Fruit fly (Drosophila melanogaster) whole organism, wandering third instar larva: ENCODE measurements around the gene pasi2.
A peak's percentile ranks its signal among the peaks of the same experiment; 100 is the strongest.

Source experiments
- Abd-B ChIP-seq: fragments of >200 bp; optimal IDR thresholded peaks from 2 replicates; lab custom pipeline; 2017; ENCODE audit warnings: missing biosample characterization, missing genetic modification characterization
- CG32264 ChIP-seq: fragments of 200-800 bp; sonication (Bioruptor generic); optimal IDR thresholded peaks from 2 replicates; lab custom pipeline; 2016; ENCODE audit warnings: missing biosample characterization, missing genetic modification characterization
- CG9705 ChIP-seq: fragments of 200-800 bp; sonication (Bioruptor generic); optimal IDR thresholded peaks from 2 replicates; lab custom pipeline; 2018; ENCODE audit warnings: missing biosample characterization, mild to moderate bottlenecking, missing genetic modification characterization
- CrebA ChIP-seq: fragments of 200-800 bp; sonication (Bioruptor generic); optimal IDR thresholded peaks from 2 replicates; lab custom pipeline; 2016; ENCODE audit warnings: missing biosample characterization, mild to moderate bottlenecking, missing genetic modification characterization, borderline replicate concordance
- Dfd ChIP-seq: fragments of >200 bp; optimal IDR thresholded peaks from 2 replicates; lab custom pipeline; 2017; ENCODE audit warnings: missing biosample characterization, missing genetic modification characterization
- Dif ChIP-seq: fragments of 200-275, 200-300 bp; sonication (Bioruptor generic); optimal IDR thresholded peaks from 2 replicates; lab custom pipeline; 2018; ENCODE audit warnings: missing biosample characterization, missing genetic modification characterization; ENCODE audit not compliant: partially characterized antibody
- GATAd ChIP-seq: sonication (Bioruptor generic); optimal IDR thresholded peaks from 2 replicates; lab custom pipeline; 2016; ENCODE audit warnings: missing biosample characterization, missing genetic modification characterization
- HLH106 ChIP-seq: fragments of 200-800 bp; optimal IDR thresholded peaks from 3 replicates; lab custom pipeline; 2019; ENCODE audit warnings: missing biosample characterization, mild to moderate bottlenecking, missing genetic modification characterization, moderate library complexity
- Hnf4 ChIP-seq: fragments of 200-800 bp; sonication (Bioruptor generic); optimal IDR thresholded peaks from 2 replicates; lab custom pipeline; 2016; ENCODE audit warnings: missing biosample characterization, mild to moderate bottlenecking, missing genetic modification characterization
- Hr78 ChIP-seq: fragments of >200 bp; optimal IDR thresholded peaks from 2 replicates; lab custom pipeline; 2017; ENCODE audit warnings: missing biosample characterization, missing genetic modification characterization
- Hr83 ChIP-seq: fragments of 200-300 bp; sonication (Bioruptor generic); optimal IDR thresholded peaks from 2 replicates; lab custom pipeline; 2016; ENCODE audit warnings: missing biosample characterization, mild to moderate bottlenecking, missing genetic modification characterization, moderate library complexity; ENCODE audit not compliant: poor library complexity, severe bottlenecking
- Jra ChIP-seq: sonication (Bioruptor generic); optimal IDR thresholded peaks from 2 replicates; lab custom pipeline; 2016; ENCODE audit warnings: missing biosample characterization, missing genetic modification characterization
- Mio ChIP-seq: sonication (Bioruptor generic); optimal IDR thresholded peaks from 2 replicates; lab custom pipeline; 2016; ENCODE audit warnings: missing biosample characterization, missing genetic modification characterization
- Myc ChIP-seq: fragments of >200 bp; optimal IDR thresholded peaks from 2 replicates; lab custom pipeline; 2017
- N ChIP-seq: fragments of >200 bp; optimal IDR thresholded peaks from 2 replicates; lab custom pipeline; 2018; ENCODE audit warnings: missing biosample characterization, missing external identifiers, missing genetic modification characterization
- OdsH ChIP-seq: fragments of 200-800 bp; sonication (Bioruptor generic); optimal IDR thresholded peaks from 2 replicates; lab custom pipeline; 2016; ENCODE audit warnings: missing biosample characterization, mild to moderate bottlenecking, missing genetic modification characterization
- Rel ChIP-seq, 2 experiments: fragments of 200-800 bp; sonication (Bioruptor generic) in 1 of 2; optimal IDR thresholded peaks; 2 replicates in 1 of 2; 3 replicates in 1 of 2; lab custom pipeline; 2016 to 2019; ENCODE audit warnings: mild to moderate bottlenecking in 2 of 2, missing biosample characterization in 2 of 2, missing genetic modification characterization in 2 of 2, moderate library complexity in 1 of 2
- Sp1 ChIP-seq: fragments of 200-800 bp; sonication (Bioruptor generic); optimal IDR thresholded peaks from 3 replicates; lab custom pipeline; 2019; ENCODE audit warnings: missing biosample characterization, mild to moderate bottlenecking, missing genetic modification characterization, moderate library complexity
- Vsx2 ChIP-seq: fragments of 200-300, 225-300 bp; sonication (Bioruptor generic); optimal IDR thresholded peaks from 2 replicates; lab custom pipeline; 2018; ENCODE audit warnings: missing biosample characterization, missing genetic modification characterization; ENCODE audit not compliant: partially characterized antibody
- br ChIP-seq: fragments of 200-800 bp; sonication (Bioruptor generic); optimal IDR thresholded peaks from 2 replicates; lab custom pipeline; 2016; ENCODE audit warnings: missing biosample characterization, missing genetic modification characterization
- brk ChIP-seq: fragments of 200-800 bp; sonication (Bioruptor generic); optimal IDR thresholded peaks from 2 replicates; lab custom pipeline; 2016; ENCODE audit warnings: missing biosample characterization, mild to moderate bottlenecking, missing genetic modification characterization
- dl ChIP-seq, 2 experiments: fragments of 175-275, 200-275 bp in 1 of 2; fragments of 200-275 bp in 1 of 2; sonication (Bioruptor generic); optimal IDR thresholded peaks; lab custom pipeline; 2018; ENCODE audit warnings: mild to moderate bottlenecking in 2 of 2, missing biosample characterization in 2 of 2, missing genetic modification characterization in 2 of 2, moderate library complexity in 2 of 2; ENCODE audit not compliant: partially characterized antibody in 2 of 2, insufficient read depth in 1 of 2
- dmrt93B ChIP-seq: fragments of 200-800 bp; sonication (Bioruptor generic); optimal IDR thresholded peaks from 2 replicates; lab custom pipeline; 2018; ENCODE audit warnings: missing biosample characterization, mild to moderate bottlenecking, missing genetic modification characterization
- dsf ChIP-seq: sonication (Bioruptor generic); optimal IDR thresholded peaks from 2 replicates; lab custom pipeline; 2016; ENCODE audit warnings: missing biosample characterization, missing genetic modification characterization, borderline replicate concordance
- ey ChIP-seq: fragments of 200-800 bp; sonication (Bioruptor generic); optimal IDR thresholded peaks from 2 replicates; lab custom pipeline; 2016; ENCODE audit warnings: missing biosample characterization, missing genetic modification characterization
- foxo ChIP-seq, 2 experiments: fragments of 200-800 bp; sonication (Bioruptor generic); optimal IDR thresholded peaks; 2 replicates in 1 of 2; 3 replicates in 1 of 2; lab custom pipeline; 2016 to 2017; ENCODE audit warnings: missing biosample characterization in 2 of 2, missing genetic modification characterization in 2 of 2
- fru ChIP-seq: fragments of 200-800 bp; sonication (Bioruptor generic); optimal IDR thresholded peaks from 3 replicates; lab custom pipeline; 2016; ENCODE audit warnings: missing biosample characterization, mild to moderate bottlenecking, missing genetic modification characterization
- h ChIP-seq: fragments of 200-800 bp; sonication (Bioruptor generic); optimal IDR thresholded peaks from 3 replicates; lab custom pipeline; 2016; ENCODE audit warnings: missing biosample characterization, mild to moderate bottlenecking, missing genetic modification characterization
- jim ChIP-seq: fragments of 175-275, 200-325 bp; sonication (Bioruptor generic); optimal IDR thresholded peaks from 2 replicates; lab custom pipeline; 2016; ENCODE audit warnings: missing biosample characterization, mild to moderate bottlenecking, missing genetic modification characterization
- lola ChIP-seq: fragments of >200 bp; optimal IDR thresholded peaks from 2 replicates; lab custom pipeline; 2017; ENCODE audit warnings: missing biosample characterization, missing genetic modification characterization
- pan ChIP-seq: fragments of >200 bp; optimal IDR thresholded peaks from 2 replicates; lab custom pipeline; 2017
- psq ChIP-seq: fragments of 200-800 bp; sonication (Bioruptor generic); optimal IDR thresholded peaks from 3 replicates; lab custom pipeline; 2017; ENCODE audit warnings: missing biosample characterization, mild to moderate bottlenecking, missing genetic modification characterization, moderate library complexity
- rgr ChIP-seq: fragments of 200-800 bp; sonication (Bioruptor generic); optimal IDR thresholded peaks from 3 replicates; lab custom pipeline; 2016; ENCODE audit warnings: missing biosample characterization, mild to moderate bottlenecking, missing genetic modification characterization
- sage ChIP-seq: fragments of 200-800 bp; sonication (Bioruptor generic); optimal IDR thresholded peaks from 2 replicates; lab custom pipeline; 2016; ENCODE audit warnings: missing biosample characterization, mild to moderate bottlenecking, missing genetic modification characterization
- sv ChIP-seq: fragments of 200-800 bp; sonication (Bioruptor generic); optimal IDR thresholded peaks from 3 replicates; lab custom pipeline; 2016; ENCODE audit warnings: missing biosample characterization, missing genetic modification characterization
- tai ChIP-seq: sonication (Bioruptor generic); optimal IDR thresholded peaks from 2 replicates; lab custom pipeline; 2016; ENCODE audit warnings: missing biosample characterization, missing genetic modification characterization
- usp ChIP-seq: fragments of >200 bp; optimal IDR thresholded peaks from 2 replicates; lab custom pipeline; 2017; ENCODE audit warnings: missing biosample characterization, missing genetic modification characterization
- woc ChIP-seq: sonication (Bioruptor generic); optimal IDR thresholded peaks from 2 replicates; lab custom pipeline; 2016; ENCODE audit warnings: missing biosample characterization, mild to moderate bottlenecking, missing genetic modification characterization

Gene pasi2

dm6 chr3R:9338771-9339170 is 3.8 kb downstream of the pasi2 start:
- TF ChIP-seq ey (no peak), Vsx2 (GFP tag; lab: Kevin White, UChicago) (peak; percentile 60), Sp1 (GFP tag; lab: Kevin White, UChicago) (no peak), Rel (GFP tag; optimal IDR thresholded peaks at IDR 0.05; lab: Kevin White, UChicago) (no peak), Rel (tag; optimal IDR thresholded peaks at IDR 0.05; lab: Kevin White, UChicago) (no peak), sv (GFP tag; lab: Kevin White, UChicago) (no peak), jim (no peak), woc (GFP tag; lab: Kevin White, UChicago) (no peak), N (no peak), Hr83 (GFP tag; lab: Kevin White, UChicago) (peak; percentile 72), lola (GFP tag; lab: Kevin White, UChicago) (no peak), OdsH (GFP tag; lab: Kevin White, UChicago) (no peak), sage (GFP tag; lab: Kevin White, UChicago) (peak; percentile 62), GATAd (GFP tag; lab: Kevin White, UChicago) (no peak), h (GFP tag; lab: Kevin White, UChicago) (no peak), tai (GFP tag; lab: Kevin White, UChicago) (no peak), brk (GFP tag; lab: Kevin White, UChicago) (no peak), foxo (GFP tag; optimal IDR thresholded peaks at IDR 0.05; lab: Kevin White, UChicago) (no peak), Hnf4 (GFP tag; lab: Kevin White, UChicago) (no peak), Hr78 (GFP tag; lab: Kevin White, UChicago) (no peak), dsf (GFP tag; lab: Kevin White, UChicago) (no peak), psq (peak; percentile 95), Jra (no peak), dl (GFP tag; optimal IDR thresholded peaks at IDR 0.05; lab: Kevin White, UChicago; ENCODE audit: insufficient read depth in 1 of 2, partially characterized antibody in 2 of 2) (no peak), br (no peak), rgr (GFP tag; lab: Kevin White, UChicago) (no peak), CG32264 (no peak), dmrt93B (GFP tag; lab: Kevin White, UChicago) (no peak), usp (GFP tag; lab: Kevin White, UChicago) (no peak), fru (GFP tag; lab: Kevin White, UChicago) (no peak), CrebA (GFP tag; lab: Kevin White, UChicago) (no peak), HLH106 (tag; lab: Kevin White, UChicago) (no peak), Mio (no peak), Dif (GFP tag; lab: Kevin White, UChicago) (peak; percentile 39), Myc (lab: Kevin White, UChicago) (no peak), pan (lab: Kevin White, UChicago) (no peak), Abd-B (GFP tag; lab: Kevin White, UChicago) (no peak), CG9705 (GFP tag; lab: Kevin White, UChicago) (no peak), Dfd (GFP tag; lab: Kevin White, UChicago) (no peak)

- TF ChIP-seq Sp1 (GFP tag; lab: Kevin White, UChicago) (peak; percentile 32), rgr (GFP tag; lab: Kevin White, UChicago) (peak; percentile 51), psq (peak; percentile 87), woc (GFP tag; lab: Kevin White, UChicago) (peak; percentile 63), ey (peak; percentile 71), OdsH (GFP tag; lab: Kevin White, UChicago) (peak; percentile 75), dmrt93B (GFP tag; lab: Kevin White, UChicago) (peak; percentile 20), sage (GFP tag; lab: Kevin White, UChicago) (no peak), CG32264 (no peak), dl (GFP tag; optimal IDR thresholded peaks at IDR 0.05; lab: Kevin White, UChicago; ENCODE audit: insufficient read depth in 1 of 2, partially characterized antibody in 2 of 2) (peak in 1 of 2 experiments; percentile 36), foxo (GFP tag; optimal IDR thresholded peaks at IDR 0.05; lab: Kevin White, UChicago) (peak in 1 of 2 experiments; percentile 65), dsf (GFP tag; lab: Kevin White, UChicago) (no peak), Hnf4 (GFP tag; lab: Kevin White, UChicago) (peak; percentile 26), lola (GFP tag; lab: Kevin White, UChicago) (no peak), Abd-B (GFP tag; lab: Kevin White, UChicago) (no peak), h (GFP tag; lab: Kevin White, UChicago) (peak; percentile 73), br (peak; percentile 20), CrebA (GFP tag; lab: Kevin White, UChicago) (no peak), tai (GFP tag; lab: Kevin White, UChicago) (peak; percentile 12), CG9705 (GFP tag; lab: Kevin White, UChicago) (no peak), Rel (GFP tag; optimal IDR thresholded peaks at IDR 0.05; lab: Kevin White, UChicago) (no peak), Rel (tag; optimal IDR thresholded peaks at IDR 0.05; lab: Kevin White, UChicago) (no peak), pan (lab: Kevin White, UChicago) (no peak), HLH106 (tag; lab: Kevin White, UChicago) (peak; percentile 58), Jra (peak; percentile 57), Dfd (GFP tag; lab: Kevin White, UChicago) (no peak), Dif (GFP tag; lab: Kevin White, UChicago) (no peak), Hr83 (GFP tag; lab: Kevin White, UChicago) (peak; percentile 13), fru (GFP tag; lab: Kevin White, UChicago) (peak; percentile 67)
These were observed 4.5 kb downstream of the pasi2 start for dm6 chr3R:9339176-9340075.
